Worm (Caenorhabditis elegans) whole organism, L3 larva: ENCODE data around the gene col-13.

Experiments
- nhr-28 ChIP-seq: fragments of 150-350 bp; optimal IDR thresholded peaks from 2 replicates; lab custom pipeline; 2014; ENCODE audit warnings: missing biosample characterization, missing genetic modification characterization
- sea-2 ChIP-seq: fragments of 150-350 bp; sonication (generic microtip); optimal IDR thresholded peaks from 4 replicates; lab custom pipeline; 2014; ENCODE audit warnings: missing biosample characterization, missing genetic modification reagents, missing genetic modification characterization
- unc-62 ChIP-seq: fragments of 150-350 bp; sonication (generic microtip); optimal IDR thresholded peaks from 4 replicates; lab custom pipeline; 2014; ENCODE audit warnings: missing biosample characterization, missing genetic modification reagents, missing genetic modification characterization

ce11 chrV:10383950-10384349 is 37.8 kb downstream of the col-13 start, which contains the start of gene spe-10:
- TF ChIP-seq sea-2 (no peak), unc-62 (no peak), nhr-28 (no peak)
